Worm (Caenorhabditis elegans): ENCODE measurements around the gene M199.8.
"Not testable (repeated sequence)": the region's sequence is repeated elsewhere in the genome, so short reads cannot be mapped to it uniquely, and the experiment has no call there.

The M199.8 gene

ce11 chrIV:15133899-15134298 is at the start of gene M199.8:
TSS of gene M199.8 (minus strand) at chrIV:15133999.
- not testable (repeated sequence) for TF ChIP-seq unc-62 (GFP tag; optimal IDR thresholded peaks at IDR 0.05)

ce11 chrIV:15179615-15180014 is 45.8 kb upstream of the M199.8 start, which contains the start of gene srd-23:
TSS of gene srd-23 (plus strand) at chrIV:15179915.
- TF ChIP-seq unc-62 (GFP tag; optimal IDR thresholded peaks at IDR 0.05): no peak

- no peak for TF ChIP-seq unc-62 (GFP tag; optimal IDR thresholded peaks at IDR 0.05)
These were observed 41.8 kb upstream of the M199.8 start, which contains the start of gene Y40H7A.4 for ce11 chrIV:15175487-15176128. TSS of gene Y40H7A.4 (minus strand) at chrIV:15175537.

- no peak for TF ChIP-seq unc-62 (GFP tag; optimal IDR thresholded peaks at IDR 0.05)
These were observed 34.6 kb upstream of the M199.8 start for ce11 chrIV:15168442-15168841.

- no peak for TF ChIP-seq unc-62 (GFP tag; optimal IDR thresholded peaks at IDR 0.05)
These were observed 31.8 kb upstream of the M199.8 start for ce11 chrIV:15165602-15166001.

ce11 chrIV:15147104-15147503 is 13.3 kb upstream of the M199.8 start, which contains the start of gene str-78:
TSS of gene str-78 (minus strand) at chrIV:15147204.
- no peak for TF ChIP-seq unc-62 (GFP tag; optimal IDR thresholded peaks at IDR 0.05)

ce11 chrIV:15140832-15141231 is 7.0 kb upstream of the M199.8 start, which contains the start of gene srg-51:
TSS of gene srg-51 (minus strand) at chrIV:15140932.
- no peak for TF ChIP-seq unc-62 (GFP tag; optimal IDR thresholded peaks at IDR 0.05)

ce11 chrIV:15131697-15132096 is 2.1 kb downstream of the M199.8 start, which contains the start of gene col-135:
TSS of gene col-135 (minus strand) at chrIV:15131797.
- TF ChIP-seq unc-62 (GFP tag; optimal IDR thresholded peaks at IDR 0.05): no peak

ce11 chrIV:15127731-15128130 is 6.1 kb downstream of the M199.8 start, which contains the start of gene M199.9:
TSS of gene M199.9 (minus strand) at chrIV:15127831.
- no peak for TF ChIP-seq unc-62 (GFP tag; optimal IDR thresholded peaks at IDR 0.05)

- TF ChIP-seq unc-62 (GFP tag; optimal IDR thresholded peaks at IDR 0.05): no peak
These were observed 7.8 kb downstream of the M199.8 start, which contains the start of gene clec-190 for ce11 chrIV:15126021-15126420. TSS of gene clec-190 (minus strand) at chrIV:15126121.

ce11 chrIV:15122882-15123281 is 10.9 kb downstream of the M199.8 start, which contains the start of gene M199.7:
TSS of gene M199.7 (plus strand) at chrIV:15123182.
- TF ChIP-seq unc-62 (GFP tag; optimal IDR thresholded peaks at IDR 0.05): no peak

- TF ChIP-seq unc-62 (GFP tag; optimal IDR thresholded peaks at IDR 0.05): no peak
These were observed 13.1 kb downstream of the M199.8 start, which contains the start of gene clec-189 for ce11 chrIV:15120746-15121145. TSS of gene clec-189 (plus strand) at chrIV:15120837.

- no peak for TF ChIP-seq unc-62 (GFP tag; optimal IDR thresholded peaks at IDR 0.05)
These were observed 14.5 kb downstream of the M199.8 start for ce11 chrIV:15119268-15119667.

- no peak for TF ChIP-seq unc-62 (GFP tag; optimal IDR thresholded peaks at IDR 0.05)
These were observed 15.4 kb downstream of the M199.8 start, which contains the start of gene M199.136 for ce11 chrIV:15118390-15118789. TSS of gene M199.136 (plus strand) at chrIV:15118690.

- TF ChIP-seq unc-62 (GFP tag; optimal IDR thresholded peaks at IDR 0.05): no peak
These were observed 19.5 kb downstream of the M199.8 start, which contains the start of gene M199.135 for ce11 chrIV:15114324-15114723. TSS of gene M199.135 (plus strand) at chrIV:15114624.

- TF ChIP-seq unc-62 (GFP tag; optimal IDR thresholded peaks at IDR 0.05): no peak
These were observed 20.7 kb downstream of the M199.8 start, which contains the start of gene M199.134 for ce11 chrIV:15113117-15113516. TSS of gene M199.134 (minus strand) at chrIV:15113217.

ce11 chrIV:15108475-15108874 is 25.3 kb downstream of the M199.8 start, which contains the start of gene M199.2:
TSS of gene M199.2 (plus strand) at chrIV:15108775.
- no peak for TF ChIP-seq unc-62 (GFP tag; optimal IDR thresholded peaks at IDR 0.05)

All from whole organism, dauer.